Worm (Caenorhabditis elegans): ENCODE data around the gene F14B8.4.

F14B8.4 gene

DNA sequence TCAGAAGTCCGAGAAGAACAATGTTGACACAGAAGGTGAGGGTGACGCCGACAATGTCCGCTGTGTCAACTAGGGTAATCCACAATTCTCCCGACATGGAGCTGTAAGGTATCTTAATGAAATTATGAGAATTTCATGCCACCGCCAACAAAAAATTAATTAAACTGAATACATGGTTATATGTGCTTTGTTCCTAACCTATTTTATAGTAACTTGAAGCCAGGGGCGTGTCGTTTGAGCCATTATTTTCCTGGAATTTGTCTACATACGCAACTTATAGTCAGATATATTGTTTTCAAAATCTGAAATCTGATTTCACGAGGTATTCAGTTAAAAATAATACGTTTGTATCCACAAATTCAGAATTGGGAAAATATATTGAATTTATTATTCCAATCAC lies 33.9 kb downstream of the F14B8.4 start, which contains the start of gene odr-10:
Gene odr-10 (minus strand): TSS at position 101 of the 400 bp plus-strand sequence.
- TF ChIP-seq ama-1 (optimal IDR thresholded peaks at IDR 0.05) (no peak), ama-1 (GFP tag; optimal IDR thresholded peaks at IDR 0.05) (no peak), somi-1 (GFP tag; optimal IDR thresholded peaks at IDR 0.05) (no peak), nhr-120 (GFP tag; IDR thresholded peaks at IDR 0.05) (no peak), nfyb-1 (GFP tag; IDR thresholded peaks at IDR 0.05) (no peak), egl-18 (GFP tag; IDR thresholded peaks at IDR 0.05) (no peak), lsy-27 (tag; optimal IDR thresholded peaks at IDR 0.05; ENCODE audit: borderline replicate concordance, insufficient read depth) (no peak), ceh-27 (GFP tag; optimal IDR thresholded peaks at IDR 0.05) (no peak), nhr-27 (tag; optimal IDR thresholded peaks at IDR 0.05) (no peak), F39B2.1 (GFP tag; IDR thresholded peaks at IDR 0.05) (no peak), sptf-2 (GFP tag; optimal IDR thresholded peaks at IDR 0.05) (no peak), cebp-1 (GFP tag; IDR thresholded peaks at IDR 0.05) (no peak), cebp-1 (tag; optimal IDR thresholded peaks at IDR 0.05) (no peak), sea-2 (GFP tag; IDR thresholded peaks at IDR 0.05) (no peak), F23B12.7 (tag; optimal IDR thresholded peaks at IDR 0.05; ENCODE audit: insufficient read depth) (no peak), dox-1 (GFP tag; IDR thresholded peaks at IDR 0.05) (no peak)

DNA sequence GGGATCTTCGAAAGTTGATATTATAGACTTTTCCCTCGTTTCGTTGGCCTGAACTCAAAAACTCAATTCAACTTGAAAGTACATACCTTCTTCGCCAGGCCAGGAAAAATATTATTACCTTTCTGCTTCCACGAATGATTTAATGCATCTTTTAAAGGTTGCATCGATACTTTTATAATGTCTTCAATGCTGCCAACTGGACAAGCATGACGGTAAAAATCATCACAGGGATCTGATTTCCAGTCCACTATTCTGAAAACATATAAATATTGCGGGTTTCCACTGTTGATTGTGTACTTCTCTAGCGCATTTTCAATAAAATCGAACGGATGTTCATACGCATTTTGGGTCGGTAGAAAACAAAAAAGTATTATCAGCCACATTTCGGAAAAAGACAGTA lies 36.7 kb downstream of the F14B8.4 start, which contains the start of gene nep-4:
Gene nep-4 (minus strand): TSS at position 393 of the 400 bp plus-strand sequence.
- TF ChIP-seq somi-1 (GFP tag; optimal IDR thresholded peaks at IDR 0.05) (no peak), ceh-91 (GFP tag; IDR thresholded peaks at IDR 0.05) (no peak), ets-4 (GFP tag; optimal IDR thresholded peaks at IDR 0.05) (no peak), F57A8.1 (GFP tag; optimal IDR thresholded peaks at IDR 0.05) (no peak), let-607 (tag; optimal IDR thresholded peaks at IDR 0.05) (no peak), F33H1.4 (GFP tag; IDR thresholded peaks at IDR 0.05) (no peak), nhr-80 (tag; optimal IDR thresholded peaks at IDR 0.05) (no peak), madf-8 (GFP tag; conservative IDR thresholded peaks at IDR 0.05) (no peak), madf-3 (GFP tag; IDR thresholded peaks at IDR 0.05) (no peak), let-526 (GFP tag; IDR thresholded peaks at IDR 0.05) (no peak), tbx-9 (tag; optimal IDR thresholded peaks at IDR 0.05; ENCODE audit: borderline replicate concordance) (no peak)

- TF ChIP-seq hlh-26 (GFP tag; conservative IDR thresholded peaks at IDR 0.05), result no peak
- no peak for TF ChIP-seq him-1 (tag; optimal IDR thresholded peaks at IDR 0.05)
- no peak for TF ChIP-seq Y79H2A.3 (GFP tag; conservative IDR thresholded peaks at IDR 0.05)
- TF ChIP-seq die-1 (tag; optimal IDR thresholded peaks at IDR 0.05), result no peak
- no peak for TF ChIP-seq ztf-22 (GFP tag; optimal IDR thresholded peaks at IDR 0.05)
- no peak for TF ChIP-seq ceh-58 (GFP tag; IDR thresholded peaks at IDR 0.05)
- TF ChIP-seq hrde-1 (tag; optimal IDR thresholded peaks at IDR 0.05; ENCODE audit: borderline replicate concordance), result no peak
- TF ChIP-seq bed-2 (GFP tag; IDR thresholded peaks at IDR 0.05), result no peak
- TF ChIP-seq bed-1 (GFP tag; IDR thresholded peaks at IDR 0.05), result no peak
- no peak for TF ChIP-seq unc-130 (GFP tag; optimal IDR thresholded peaks at IDR 0.05)
- no peak for TF ChIP-seq ceh-79 (tag; optimal IDR thresholded peaks at IDR 0.05)
- TF ChIP-seq ZK185.1 (tag; optimal IDR thresholded peaks at IDR 0.05; ENCODE audit: poor library complexity, severe bottlenecking), result no peak
- TF ChIP-seq ceh-27 (GFP tag; optimal IDR thresholded peaks at IDR 0.05), result no peak
- no peak for TF ChIP-seq ceh-91 (GFP tag; IDR thresholded peaks at IDR 0.05)
These were observed 38.2 kb downstream of the F14B8.4 start for ce11 chrX:6861564-6861963.

All from whole organism, young adult.